Fruit fly (Drosophila melanogaster): ENCODE data around the gene CG42613.
A peak's percentile ranks its signal among the peaks of the same experiment; 100 is the strongest.

Gene CG42613

DNA sequence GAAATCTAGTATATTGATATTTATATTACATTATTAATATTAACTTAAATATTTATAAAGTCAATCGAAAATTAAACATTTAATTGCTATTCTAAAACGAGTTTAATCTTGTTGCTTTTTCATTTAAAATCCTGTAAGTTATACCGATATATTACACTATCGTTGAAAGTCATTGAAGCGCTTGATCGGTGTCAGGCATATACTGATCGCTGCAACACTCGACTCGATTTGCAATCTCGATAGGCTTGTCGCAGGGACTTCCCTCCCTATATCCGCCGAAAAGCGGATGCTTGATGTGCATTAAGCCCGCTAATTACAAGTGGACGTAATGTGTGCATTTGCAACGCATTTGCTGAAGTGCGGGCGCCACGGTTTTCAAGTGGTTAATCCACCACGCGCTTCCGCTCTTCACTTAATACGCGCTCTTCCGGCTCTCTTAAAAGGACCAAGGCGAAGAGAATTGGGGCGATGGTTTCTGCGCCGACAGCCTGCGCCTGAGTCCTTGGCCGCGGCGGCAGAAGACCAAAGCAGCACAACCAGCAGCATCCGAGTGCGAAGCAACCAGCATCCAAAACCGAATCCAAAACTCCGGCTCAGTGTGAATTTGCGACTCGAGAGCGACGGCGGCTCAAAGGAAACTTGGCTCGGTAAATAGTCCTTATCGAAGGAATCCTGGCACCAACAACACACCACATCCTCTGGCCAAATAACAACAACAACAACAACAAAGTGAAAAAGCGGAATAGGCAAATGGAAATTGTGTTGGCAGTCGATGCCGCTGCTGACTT lies at the start of gene CG42613 (continued):
- peak; percentile 80 for TF ChIP-seq HHEX (GFP tag; optimal IDR thresholded peaks at IDR 0.05)
- peak; percentile 69 for TF ChIP-seq sob (GFP tag; IDR thresholded peaks at IDR 0.05)
- no peak for TF ChIP-seq emc (GFP tag; optimal IDR thresholded peaks at IDR 0.05)
- TF ChIP-seq chif (GFP tag; optimal IDR thresholded peaks at IDR 0.05): peak; percentile 27 to 52
- TF ChIP-seq ssp (GFP tag; IDR thresholded peaks at IDR 0.05): peak; percentile 41
- no peak for TF ChIP-seq danr (GFP tag; IDR thresholded peaks at IDR 0.05)
- TF ChIP-seq luna (GFP tag; optimal IDR thresholded peaks at IDR 0.05): no peak
- TF ChIP-seq Mad (GFP tag; optimal IDR thresholded peaks at IDR 0.05): peak; percentile 47
- no peak for TF ChIP-seq croc (GFP tag; conservative IDR thresholded peaks at IDR 0.05)
- TF ChIP-seq CG32772 (GFP tag; IDR thresholded peaks at IDR 0.05): peak; percentile 17; the same call in 1 of the 2 replicates
- TF ChIP-seq CG17612 (GFP tag; IDR thresholded peaks at IDR 0.05): peak; percentile 22; the same call in 1 of the 2 replicates
- peak; percentile 26; the same call in 1 of the 2 replicates for TF ChIP-seq CG14014 (GFP tag; IDR thresholded peaks at IDR 0.05)
- peak; percentile 45 for TF ChIP-seq D19B (GFP tag; optimal IDR thresholded peaks at IDR 0.05)
- no peak for TF ChIP-seq CG9215 (GFP tag; IDR thresholded peaks at IDR 0.05)
- peak; percentile 84 for TF ChIP-seq CG12071 (GFP tag; optimal IDR thresholded peaks at IDR 0.05)
- no peak for TF ChIP-seq sna (GFP tag; IDR thresholded peaks at IDR 0.05; ENCODE audit: partially characterized antibody)
- no peak for TF ChIP-seq CG4404 (GFP tag; IDR thresholded peaks at IDR 0.05)
- TF ChIP-seq Dref (GFP tag; IDR thresholded peaks at IDR 0.05): peak; percentile 61
- TF ChIP-seq CG7556 (GFP tag; optimal IDR thresholded peaks at IDR 0.05): peak; percentile 48
- TF ChIP-seq Mes4 (GFP tag; optimal IDR thresholded peaks at IDR 0.05): peak; percentile 76
- no peak for TF ChIP-seq CHES-1-like (GFP tag; optimal IDR thresholded peaks at IDR 0.05)
- no peak for TF ChIP-seq Doc2 (GFP tag; IDR thresholded peaks at IDR 0.05)
- no peak for TF ChIP-seq HmgZ (tag; optimal IDR thresholded peaks at IDR 0.05)
- peak; percentile 37 for TF ChIP-seq HLH54F (GFP tag; optimal IDR thresholded peaks at IDR 0.05)
- TF ChIP-seq Deaf1 (tag; optimal IDR thresholded peaks at IDR 0.05): peak; percentile 72
- no peak for TF ChIP-seq CG1792 (GFP tag; optimal IDR thresholded peaks at IDR 0.05)
- TF ChIP-seq CG8388 (GFP tag; optimal IDR thresholded peaks at IDR 0.05): peak; percentile 58
- TF ChIP-seq lilli (GFP tag; optimal IDR thresholded peaks at IDR 0.05): no peak
- TF ChIP-seq D19A (tag; optimal IDR thresholded peaks at IDR 0.05): peak; percentile 32
- TF ChIP-seq psq (GFP tag; optimal IDR thresholded peaks at IDR 0.05): no peak
- TF ChIP-seq CG12659 (GFP tag; optimal IDR thresholded peaks at IDR 0.05): peak; percentile 73
- peak; percentile 92 for TF ChIP-seq Ets65A (GFP tag)
- TF ChIP-seq CG17568 (GFP tag; optimal IDR thresholded peaks at IDR 0.05): peak; percentile 63
- no peak for TF ChIP-seq ham (GFP tag; IDR thresholded peaks at IDR 0.05)
- peak; percentile 36 for TF ChIP-seq Spps (tag; optimal IDR thresholded peaks at IDR 0.05)
- 0 out of 3 replicates have a peak, but pooled peaks have one; percentile 60 for TF ChIP-seq HLH4C (GFP tag; IDR thresholded peaks at IDR 0.05; ENCODE audit: partially characterized antibody)
- TF ChIP-seq CG12104 (GFP tag; optimal IDR thresholded peaks at IDR 0.05): peak; percentile 65
- peak; percentile 57 for TF ChIP-seq Optix (GFP tag; IDR thresholded peaks at IDR 0.05)
- TF ChIP-seq CG12391 (tag; optimal IDR thresholded peaks at IDR 0.05): peak; percentile 50
- TF ChIP-seq slp2 (GFP tag; optimal IDR thresholded peaks at IDR 0.05): peak; percentile 51
- no peak for TF ChIP-seq lmd (GFP tag; IDR thresholded peaks at IDR 0.05)
- peak; percentile 58 for TF ChIP-seq shn (GFP tag; optimal IDR thresholded peaks at IDR 0.05)
- peak; percentile 23 for TF ChIP-seq CG7928 (GFP tag; optimal IDR thresholded peaks at IDR 0.05)
- TF ChIP-seq CG17328 (GFP tag; IDR thresholded peaks at IDR 0.05): peak; percentile 85
- peak; percentile 27 for TF ChIP-seq CG1529 (GFP tag; optimal IDR thresholded peaks at IDR 0.05)
- TF ChIP-seq CG7963 (GFP tag; IDR thresholded peaks at IDR 0.05; ENCODE audit: partially characterized antibody): peak; percentile 78
- no peak for TF ChIP-seq gcm2 (GFP tag; optimal IDR thresholded peaks at IDR 0.05)
- peak; percentile 38 for TF ChIP-seq CG10274 (GFP tag; optimal IDR thresholded peaks at IDR 0.05)
- no peak for TF ChIP-seq trh (GFP tag; optimal IDR thresholded peaks at IDR 0.05)
- TF ChIP-seq fd102C (GFP tag; optimal IDR thresholded peaks at IDR 0.05): peak; percentile 74
